Worm (Caenorhabditis elegans) whole organism, L1 larva: ENCODE results near the gene C33D9.10.

Source experiments
- aha-1 ChIP-seq: fragments of 150-350 bp; optimal IDR thresholded peaks from 2 replicates; lab custom pipeline; 2014; ENCODE audit warnings: missing biosample characterization, missing genetic modification characterization
- ceh-63 ChIP-seq: fragments of 200-800 bp; sonication (Bioruptor generic); optimal IDR thresholded peaks from 2 replicates; lab custom pipeline; 2018; ENCODE audit warnings: mild to moderate bottlenecking, missing genetic modification characterization, missing compliant biosample characterization
- ceh-8 ChIP-seq: fragments of 200-800 bp; sonication (Bioruptor generic); optimal IDR thresholded peaks from 2 replicates; lab custom pipeline; 2018; ENCODE audit warnings: mild to moderate bottlenecking, missing genetic modification characterization, moderate library complexity, missing compliant biosample characterization
- ceh-82 ChIP-seq, 3 experiments: fragments of 150-350 bp in 1 of 3; sonication (generic microtip) in 2 of 3; optimal IDR thresholded peaks; 2 replicates each; lab custom pipeline; 2014 to 2017; ENCODE audit warnings: missing biosample characterization in 3 of 3, missing genetic modification characterization in 3 of 3
- ceh-90 ChIP-seq: sonication (generic microtip); optimal IDR thresholded peaks from 2 replicates; lab custom pipeline; 2016; ENCODE audit warnings: missing genetic modification characterization, missing compliant biosample characterization
- dpl-1 ChIP-seq, 3 experiments: fragments of 150-350 bp in 2 of 3; sonication (generic microtip) in 1 of 3; optimal IDR thresholded peaks; 2 replicates each; lab custom pipeline; 2014 to 2017; ENCODE audit warnings: missing biosample characterization in 3 of 3, missing genetic modification characterization in 3 of 3, missing genetic modification reagents in 3 of 3
- dsc-1 ChIP-seq: sonication (generic microtip); optimal IDR thresholded peaks from 2 replicates; lab custom pipeline; 2016; ENCODE audit warnings: mild to moderate bottlenecking, missing genetic modification characterization, missing compliant biosample characterization
- efl-1 ChIP-seq, 4 experiments: fragments of 150-350 bp; optimal IDR thresholded peaks in 3 of 4; peaks in 1 of 4; 1 replicate in 1 of 4; 2 replicates in 3 of 4; lab custom pipeline; 2014; ENCODE audit warnings: missing biosample characterization in 2 of 4, missing genetic modification characterization in 2 of 4, missing genetic modification reagents in 2 of 4
- egl-13 ChIP-seq: sonication (generic microtip); optimal IDR thresholded peaks from 2 replicates; lab custom pipeline; 2016; ENCODE audit warnings: missing genotype, missing genetic modification reagents, missing genetic modification characterization, missing compliant biosample characterization
- fkh-10 ChIP-seq: sonication (generic microtip); optimal IDR thresholded peaks from 2 replicates; lab custom pipeline; 2017; ENCODE audit warnings: missing biosample characterization, missing genetic modification reagents, missing genetic modification characterization
- fkh-8 ChIP-seq: sonication (generic microtip); optimal IDR thresholded peaks from 2 replicates; lab custom pipeline; 2016; ENCODE audit warnings: mild to moderate bottlenecking, missing genetic modification characterization, missing compliant biosample characterization
- fos-1 ChIP-seq: fragments of 150-350 bp; optimal IDR thresholded peaks from 2 replicates; lab custom pipeline; 2014; ENCODE audit warnings: missing biosample characterization, missing genetic modification characterization
- grh-1 ChIP-seq: fragments of 200-800 bp; sonication (Bioruptor generic); IDR thresholded peaks from 2 replicates; pipeline ENCODE4 v1.3.6; 2022; ENCODE audit warnings: missing genetic modification reagents, missing genetic modification characterization, missing compliant biosample characterization
- hlh-17 ChIP-seq: fragments of 200-800 bp; sonication (Bioruptor generic); optimal IDR thresholded peaks from 2 replicates; lab custom pipeline; 2018; ENCODE audit warnings: missing genetic modification characterization, mild to moderate bottlenecking, missing compliant biosample characterization, moderate library complexity, borderline replicate concordance
- hlh-4 ChIP-seq: sonication (generic microtip); optimal IDR thresholded peaks from 2 replicates; lab custom pipeline; 2016; ENCODE audit warnings: mild to moderate bottlenecking, missing genetic modification characterization, missing compliant biosample characterization
- isw-1 ChIP-seq: fragments of 200-800 bp; sonication (Bioruptor generic); IDR thresholded peaks from 2 replicates; pipeline ENCODE4 v1.3.6; 2022; ENCODE audit warnings: missing genetic modification characterization, missing compliant biosample characterization
- lin-14 ChIP-seq: fragments of 200-800 bp; sonication (Bioruptor generic); optimal IDR thresholded peaks from 2 replicates; lab custom pipeline; 2018; ENCODE audit warnings: mild to moderate bottlenecking, missing genetic modification characterization, moderate library complexity, missing compliant biosample characterization
- lin-15B ChIP-seq: fragments of 150-350 bp; sonication (generic microtip); optimal IDR thresholded peaks from 3 replicates; lab custom pipeline; 2014; ENCODE audit warnings: missing biosample characterization, missing genetic modification characterization
- lin-39 ChIP-seq: fragments of 150-350 bp; optimal IDR thresholded peaks from 2 replicates; lab custom pipeline; 2014; ENCODE audit warnings: missing biosample characterization, missing genetic modification reagents, missing genetic modification characterization
- lir-3 ChIP-seq: sonication (generic microtip); optimal IDR thresholded peaks from 2 replicates; lab custom pipeline; 2016; ENCODE audit warnings: mild to moderate bottlenecking, missing genetic modification characterization, moderate library complexity, missing compliant biosample characterization; ENCODE audit not compliant: poor library complexity
- lsy-2 ChIP-seq, 2 experiments: fragments of 150-350 bp; optimal IDR thresholded peaks; 2 replicates each; lab custom pipeline; 2014; ENCODE audit warnings: missing biosample characterization in 2 of 2, missing genetic modification characterization in 2 of 2
- mdl-1 ChIP-seq, 2 experiments: fragments of 150-350 bp; optimal IDR thresholded peaks; 2 replicates each; lab custom pipeline; 2014 to 2017; ENCODE audit warnings: missing biosample characterization in 2 of 2, missing genetic modification characterization in 2 of 2, inconsistent platforms in 1 of 2
- mef-2 ChIP-seq: fragments of 150-350 bp; optimal IDR thresholded peaks from 2 replicates; lab custom pipeline; 2014; ENCODE audit warnings: missing biosample characterization, missing genetic modification characterization
- nhr-19 ChIP-seq: fragments of 200-800 bp; sonication (Bioruptor generic); conservative IDR thresholded peaks from 2 replicates; pipeline ENCODE4 v1.3.6; 2022; ENCODE audit warnings: missing genetic modification characterization, missing compliant biosample characterization
- nhr-237 ChIP-seq: fragments of 150-350 bp; optimal IDR thresholded peaks from 2 replicates; lab custom pipeline; 2014; ENCODE audit warnings: missing biosample characterization, missing genetic modification characterization
- nhr-71 ChIP-seq: sonication (generic microtip); optimal IDR thresholded peaks from 2 replicates; lab custom pipeline; 2016; ENCODE audit warnings: mild to moderate bottlenecking, missing genetic modification characterization, moderate library complexity, missing compliant biosample characterization
- nhr-77 ChIP-seq: fragments of 150-350 bp; optimal IDR thresholded peaks from 2 replicates; lab custom pipeline; 2014; ENCODE audit warnings: missing biosample characterization, missing genetic modification characterization
- nhr-84 ChIP-seq: sonication (generic microtip); optimal IDR thresholded peaks from 2 replicates; lab custom pipeline; 2017; ENCODE audit warnings: missing biosample characterization, missing genetic modification characterization
- nhr-85 ChIP-seq: sonication (generic microtip); peaks from one replicate; lab custom pipeline; 2016; ENCODE audit warnings: missing genetic modification characterization, inconsistent platforms, missing compliant biosample characterization
- pag-3 ChIP-seq: sonication (generic microtip); optimal IDR thresholded peaks from 2 replicates; lab custom pipeline; 2017; ENCODE audit warnings: missing genetic modification characterization, mild to moderate bottlenecking, missing compliant biosample characterization, antibody characterized with exemption, borderline replicate concordance; ENCODE audit not compliant: insufficient read depth
- rnt-1 ChIP-seq: sonication (generic microtip); optimal IDR thresholded peaks from 2 replicates; lab custom pipeline; 2016; ENCODE audit warnings: mild to moderate bottlenecking, missing genetic modification characterization, moderate library complexity, missing compliant biosample characterization
- snu-23 ChIP-seq: sonication (generic microtip); optimal IDR thresholded peaks from 2 replicates; lab custom pipeline; 2016; ENCODE audit warnings: missing genetic modification characterization, missing compliant biosample characterization
- swsn-7 ChIP-seq: sonication (generic microtip); optimal IDR thresholded peaks from 2 replicates; lab custom pipeline; 2016; ENCODE audit warnings: missing genetic modification characterization, missing compliant biosample characterization
- tbx-2 ChIP-seq: sonication (generic microtip); optimal IDR thresholded peaks from 2 replicates; lab custom pipeline; 2016; ENCODE audit warnings: missing genetic modification characterization, missing compliant biosample characterization
- unc-130 ChIP-seq: fragments of 150-350 bp; optimal IDR thresholded peaks from 2 replicates; lab custom pipeline; 2017; ENCODE audit warnings: missing biosample characterization, missing genetic modification characterization, inconsistent platforms
- unc-98 ChIP-seq: fragments of 200-800 bp; sonication (Bioruptor generic); IDR thresholded peaks from 2 replicates; pipeline ENCODE4 v1.3.6; 2022; ENCODE audit warnings: missing genetic modification characterization, missing compliant biosample characterization
- vab-15 ChIP-seq: sonication (generic microtip); optimal IDR thresholded peaks from 2 replicates; lab custom pipeline; 2017; ENCODE audit warnings: missing genotype, mild to moderate bottlenecking, missing genetic modification characterization, missing compliant biosample characterization
- xbp-1 ChIP-seq: sonication (generic microtip); optimal IDR thresholded peaks from 2 replicates; lab custom pipeline; 2016; ENCODE audit warnings: missing genetic modification characterization, missing compliant biosample characterization
- zip-4 ChIP-seq: fragments of 200-800 bp; sonication (Bioruptor generic); optimal IDR thresholded peaks from 2 replicates; lab custom pipeline; 2018; ENCODE audit warnings: mild to moderate bottlenecking, missing genetic modification characterization, moderate library complexity, missing compliant biosample characterization

The C33D9.10 gene

DNA sequence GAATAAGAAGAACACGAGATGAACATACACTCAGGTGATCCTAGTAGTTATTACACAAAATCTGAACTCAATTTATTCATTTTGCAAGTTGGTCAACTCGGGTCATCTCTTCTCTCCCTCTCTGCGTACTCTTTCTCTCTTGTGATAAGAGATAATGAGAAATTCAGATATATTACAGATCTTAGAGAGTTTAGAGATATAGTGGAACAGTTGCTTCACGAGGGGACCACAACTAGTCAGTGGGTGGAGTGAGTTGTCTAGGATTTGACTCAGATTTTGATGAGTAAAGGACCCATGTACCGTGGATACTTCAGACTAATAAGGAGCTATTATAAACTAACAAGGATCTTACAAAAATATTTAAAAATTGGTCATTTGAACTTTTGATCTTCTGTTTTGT is 25.7 kb upstream of the C33D9.10 start, which contains the start of gene exc-5:
Gene exc-5, minus strand, starts transcription at position 57 of the 400 bp plus-strand sequence.
- TF ChIP-seq lsy-2 (tag; optimal IDR thresholded peaks at IDR 0.05; lab: Kevin White, UChicago): peak; percentile 0 to 57
- TF ChIP-seq mef-2 (tag; lab: Kevin White, UChicago): no peak
- peak; percentile 16 for TF ChIP-seq lin-39 (tag; lab: Kevin White, UChicago)
- TF ChIP-seq hlh-4: no peak
- peak; percentile 27 for TF ChIP-seq lir-3 (tag; lab: Kevin White, UChicago)
- no peak for TF ChIP-seq nhr-237 (tag; lab: Kevin White, UChicago)
- TF ChIP-seq lin-14 (GFP tag; lab: Kevin White, UChicago): peak; percentile 60
- TF ChIP-seq nhr-19 (GFP tag; lab: Robert Waterston, UW): peak; percentile 42
- TF ChIP-seq snu-23: peak; percentile 12
- TF ChIP-seq nhr-71 (tag; lab: Kevin White, UChicago): peak; percentile 66
- TF ChIP-seq pag-3 (tag; lab: Kevin White, UChicago): no peak
- TF ChIP-seq ceh-63: no peak
- TF ChIP-seq rnt-1 (tag; lab: Kevin White, UChicago): peak; percentile 56
- TF ChIP-seq mdl-1 (tag; optimal IDR thresholded peaks at IDR 0.05; lab: Kevin White, UChicago): no peak
- no peak for TF ChIP-seq hlh-17
- TF ChIP-seq efl-1 (optimal IDR thresholded peaks at IDR 0.05; lab: Kevin White, UChicago): peak; percentile 15 to 18
- peak in 1 of 2 experiments; percentile 52 for TF ChIP-seq efl-1 (GFP tag; optimal IDR thresholded peaks at IDR 0.05 in 1 of 2; lab: Kevin White, UChicago)
- TF ChIP-seq, all 84 proteins: peak for 9

DNA sequence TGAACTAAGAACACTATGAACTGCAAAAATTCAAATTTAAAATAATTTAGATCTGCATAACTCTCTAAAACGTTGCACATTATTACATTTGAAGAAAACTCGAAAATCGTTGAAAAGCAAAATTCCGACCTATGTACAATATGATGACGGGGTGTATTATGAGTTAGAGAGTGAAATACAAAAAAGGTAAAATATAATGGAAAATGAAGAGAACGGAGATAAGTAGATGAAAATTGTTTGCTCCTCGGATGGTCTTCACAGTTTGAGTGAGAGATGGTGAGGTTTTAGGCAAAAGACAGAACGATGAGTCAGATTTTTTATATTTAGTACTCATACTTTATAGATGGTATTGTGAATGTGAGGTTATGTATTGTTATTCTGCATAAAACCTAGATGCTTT is 19.4 kb upstream of the C33D9.10 start:
- no peak for TF ChIP-seq xbp-1
- no peak for TF ChIP-seq mef-2 (tag; lab: Kevin White, UChicago)
- no peak for TF ChIP-seq nhr-85
- no peak for TF ChIP-seq zip-4 (GFP tag; lab: Kevin White, UChicago)
- TF ChIP-seq nhr-77 (tag; lab: Kevin White, UChicago): peak; percentile 4
- TF ChIP-seq, all 84 proteins: peak for 1

DNA sequence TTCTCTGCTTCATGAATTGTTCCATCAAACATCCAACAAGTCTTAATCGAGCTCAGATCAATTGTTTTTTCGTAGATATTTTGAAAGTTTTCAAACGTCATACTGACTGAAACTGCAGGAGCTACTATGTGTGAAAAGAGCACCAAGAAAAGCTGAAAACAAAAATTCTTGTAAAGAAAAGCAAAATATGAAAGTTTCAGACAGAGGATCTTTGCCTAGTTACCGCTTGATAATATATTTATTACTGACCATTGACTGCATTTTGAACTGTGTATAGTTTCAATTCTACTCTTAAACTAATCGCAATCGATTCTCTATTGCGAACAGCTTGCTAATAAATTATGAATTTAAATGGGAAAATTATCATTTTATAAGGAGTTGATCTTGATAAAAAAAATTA is 10.3 kb upstream of the C33D9.10 start, which contains the start of gene clec-182:
Gene clec-182, minus strand, starts transcription at position 101 of the 400 bp plus-strand sequence.
- TF ChIP-seq swsn-7 (tag; lab: Kevin White, UChicago) (no peak), snu-23 (no peak), unc-130 (tag; lab: Kevin White, UChicago) (no peak), dsc-1 (tag; lab: Kevin White, UChicago) (no peak), fos-1 (no peak), rnt-1 (tag; lab: Kevin White, UChicago) (no peak), unc-98 (GFP tag; lab: Robert Waterston, UW) (no peak), lin-39 (tag; lab: Kevin White, UChicago) (no peak), vab-15 (tag; lab: Kevin White, UChicago) (no peak), nhr-84 (tag; lab: Kevin White, UChicago) (no peak), isw-1 (GFP tag; lab: Robert Waterston, UW) (no peak), aha-1 (tag; lab: Kevin White, UChicago) (no peak), tbx-2 (no peak), nhr-19 (GFP tag; lab: Robert Waterston, UW) (no peak), lin-15B (tag; lab: Kevin White, UChicago) (no peak), hlh-4 (no peak), ceh-90 (no peak), fkh-10 (GFP tag; lab: Kevin White, UChicago) (no peak), fkh-8 (tag; lab: Kevin White, UChicago) (no peak)

DNA sequence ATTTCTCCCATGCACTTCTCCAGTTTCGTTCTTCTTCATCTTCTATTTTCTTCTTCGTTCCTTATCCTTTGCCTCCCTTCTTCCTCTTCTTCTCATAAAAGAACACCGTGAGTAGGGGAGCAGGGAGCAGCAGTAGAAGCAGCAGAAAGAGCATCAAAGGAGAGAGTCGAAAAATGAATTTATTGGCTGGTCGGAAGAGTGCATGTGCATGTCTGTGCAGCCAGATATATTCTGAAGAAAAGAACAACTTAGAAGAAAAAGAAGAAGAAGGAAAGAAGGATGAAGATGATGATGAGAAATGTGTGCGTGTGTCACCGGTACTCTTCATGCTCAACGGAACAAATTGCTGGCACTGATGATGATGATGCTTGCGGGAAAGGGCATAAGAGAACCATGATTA is 8.3 kb upstream of the C33D9.10 start:
- no peak for TF ChIP-seq ceh-8 (GFP tag; lab: Kevin White, UChicago)
- TF ChIP-seq fkh-8 (tag; lab: Kevin White, UChicago): no peak
- TF ChIP-seq egl-13 (tag; lab: Kevin White, UChicago): no peak
- TF ChIP-seq grh-1 (GFP tag; lab: Robert Waterston, UW): no peak
- TF ChIP-seq fkh-10 (GFP tag; lab: Kevin White, UChicago): peak; percentile 39
- TF ChIP-seq zip-4 (GFP tag; lab: Kevin White, UChicago): no peak
- no peak for TF ChIP-seq dpl-1 (GFP tag; optimal IDR thresholded peaks at IDR 0.05; lab: Kevin White, UChicago)
- TF ChIP-seq ceh-82 (tag; optimal IDR thresholded peaks at IDR 0.05; lab: Kevin White, UChicago): peak in 1 of 3 experiments; percentile 9
- peak; percentile 62 for TF ChIP-seq lin-14 (GFP tag; lab: Kevin White, UChicago)
